Worm (Caenorhabditis elegans) whole organism, midembryonic: ENCODE results near the gene B0222.5.

Experiments used
- T22C8.4 ChIP-seq: fragments of 200-800 bp; sonication (Bioruptor generic); IDR thresholded peaks from 2 replicates; pipeline ENCODE4 v1.3.6; 2022; ENCODE audit warnings: missing genetic modification characterization, missing compliant biosample characterization
- cog-1 ChIP-seq: sonication (generic microtip); optimal IDR thresholded peaks from 2 replicates; lab custom pipeline; 2016; ENCODE audit warnings: missing genetic modification characterization, missing compliant biosample characterization
- flt-1 ChIP-seq: fragments of 200-800 bp; sonication (Bioruptor generic); IDR thresholded peaks from 2 replicates; pipeline ENCODE4 v1.3.6; 2022; ENCODE audit warnings: missing genetic modification characterization, missing compliant biosample characterization
- klf-2 ChIP-seq: fragments of 200-800 bp; sonication (Bioruptor generic); conservative IDR thresholded peaks from 2 replicates; pipeline ENCODE4 v1.3.6; 2022; ENCODE audit warnings: missing genetic modification reagents, missing genetic modification characterization, missing compliant biosample characterization
- med-1 ChIP-seq: sonication (generic microtip); optimal IDR thresholded peaks from 2 replicates; lab custom pipeline; 2017; ENCODE audit warnings: missing genetic modification characterization, mild to moderate bottlenecking, missing compliant biosample characterization, antibody characterized with exemption, missing genetic modification reagents; ENCODE audit not compliant: insufficient read depth
- ref-1 ChIP-seq: fragments of 200-800 bp; sonication (Bioruptor generic); conservative IDR thresholded peaks from 2 replicates; pipeline ENCODE4 v1.3.6; 2022; ENCODE audit warnings: missing genetic modification reagents, missing genetic modification characterization, missing compliant biosample characterization
- tab-1 ChIP-seq: fragments of 200-800 bp; sonication (Bioruptor generic); IDR thresholded peaks from 2 replicates; pipeline ENCODE4 v1.3.6; 2022; ENCODE audit warnings: missing genetic modification characterization, missing compliant biosample characterization
- ztf-23 ChIP-seq: fragments of 200-800 bp; sonication (Bioruptor generic); IDR thresholded peaks from 2 replicates; pipeline ENCODE4 v1.3.6; 2022; ENCODE audit warnings: missing genetic modification reagents, missing genetic modification characterization, missing compliant biosample characterization
- ztf-29 ChIP-seq: fragments of 200-800 bp; sonication (Bioruptor generic); IDR thresholded peaks from 2 replicates; pipeline ENCODE4 v1.3.6; 2022; ENCODE audit warnings: missing genetic modification reagents, missing genetic modification characterization, missing compliant biosample characterization

B0222.5 gene

ce11 chrV:9154772-9155171 lies at the start of gene B0222.5:
TSS of gene B0222.5 (minus strand) at chrV:9154872.
- TF ChIP-seq ztf-23 (no peak), klf-2 (GFP tag; lab: Robert Waterston, UW) (no peak), tab-1 (GFP tag; lab: Robert Waterston, UW) (no peak), flt-1 (no peak), ref-1 (GFP tag; lab: Robert Waterston, UW) (no peak), T22C8.4 (no peak), med-1 (GFP tag; lab: Kevin White, UChicago) (no peak), cog-1 (no peak), ztf-29 (GFP tag; lab: Robert Waterston, UW) (no peak)

- TF ChIP-seq ztf-23 (no peak), ztf-29 (GFP tag; lab: Robert Waterston, UW) (no peak), klf-2 (GFP tag; lab: Robert Waterston, UW) (no peak)
Observed at ce11 chrV:9202710-9203109, 48.0 kb upstream of the B0222.5 start, which contains the start of gene asp-2. TSS of gene asp-2 (plus strand) at chrV:9203077.

ce11 chrV:9198887-9199286 lies 44.2 kb upstream of the B0222.5 start, which contains the start of gene str-177:
TSS of gene str-177 (minus strand) at chrV:9198987.
- TF ChIP-seq tab-1 (GFP tag; lab: Robert Waterston, UW): no peak
- no peak for TF ChIP-seq klf-2 (GFP tag; lab: Robert Waterston, UW)
- TF ChIP-seq ztf-23: no peak
- no peak for TF ChIP-seq med-1 (GFP tag; lab: Kevin White, UChicago)
- TF ChIP-seq flt-1: no peak
- TF ChIP-seq T22C8.4: no peak
- TF ChIP-seq cog-1: no peak
- no peak for TF ChIP-seq ref-1 (GFP tag; lab: Robert Waterston, UW)
- TF ChIP-seq ztf-29 (GFP tag; lab: Robert Waterston, UW): no peak

ce11 chrV:9197121-9197520 lies 42.4 kb upstream of the B0222.5 start, which contains the start of gene C24B5.4:
TSS of gene C24B5.4 (minus strand) at chrV:9197326.
- TF ChIP-seq flt-1: no peak
- no peak for TF ChIP-seq med-1 (GFP tag; lab: Kevin White, UChicago)
- TF ChIP-seq tab-1 (GFP tag; lab: Robert Waterston, UW): no peak

- no peak for TF ChIP-seq cog-1
- no peak for TF ChIP-seq tab-1 (GFP tag; lab: Robert Waterston, UW)
- TF ChIP-seq T22C8.4: no peak
- no peak for TF ChIP-seq klf-2 (GFP tag; lab: Robert Waterston, UW)
- no peak for TF ChIP-seq ref-1 (GFP tag; lab: Robert Waterston, UW)
- no peak for TF ChIP-seq flt-1
- TF ChIP-seq ztf-29 (GFP tag; lab: Robert Waterston, UW): no peak
- no peak for TF ChIP-seq med-1 (GFP tag; lab: Kevin White, UChicago)
- no peak for TF ChIP-seq ztf-23
Observed at ce11 chrV:9194055-9194454, 39.4 kb upstream of the B0222.5 start.

- TF ChIP-seq T22C8.4 (no peak), flt-1 (no peak), ref-1 (GFP tag; lab: Robert Waterston, UW) (no peak), tab-1 (GFP tag; lab: Robert Waterston, UW) (no peak), cog-1 (no peak), klf-2 (GFP tag; lab: Robert Waterston, UW) (no peak), ztf-23 (no peak), med-1 (GFP tag; lab: Kevin White, UChicago) (no peak), ztf-29 (GFP tag; lab: Robert Waterston, UW) (no peak)
Observed at ce11 chrV:9191406-9191805, 36.7 kb upstream of the B0222.5 start, which contains the start of gene sphr-1. TSS of gene sphr-1 (plus strand) at chrV:9191610.

ce11 chrV:9186028-9186427 lies 31.4 kb upstream of the B0222.5 start:
- no peak for TF ChIP-seq cog-1
- no peak for TF ChIP-seq klf-2 (GFP tag; lab: Robert Waterston, UW)
- no peak for TF ChIP-seq ztf-29 (GFP tag; lab: Robert Waterston, UW)
- no peak for TF ChIP-seq med-1 (GFP tag; lab: Kevin White, UChicago)
- no peak for TF ChIP-seq ref-1 (GFP tag; lab: Robert Waterston, UW)
- TF ChIP-seq tab-1 (GFP tag; lab: Robert Waterston, UW): no peak
- no peak for TF ChIP-seq T22C8.4
- TF ChIP-seq ztf-23: no peak
- TF ChIP-seq flt-1: no peak

ce11 chrV:9183718-9184441 lies 29.2 kb upstream of the B0222.5 start:
- TF ChIP-seq tab-1 (GFP tag; lab: Robert Waterston, UW) (no peak), ref-1 (GFP tag; lab: Robert Waterston, UW) (no peak)

- TF ChIP-seq cog-1 (no peak), med-1 (GFP tag; lab: Kevin White, UChicago) (no peak), ztf-23 (no peak), ref-1 (GFP tag; lab: Robert Waterston, UW) (no peak), klf-2 (GFP tag; lab: Robert Waterston, UW) (no peak), tab-1 (GFP tag; lab: Robert Waterston, UW) (no peak), ztf-29 (GFP tag; lab: Robert Waterston, UW) (no peak), T22C8.4 (no peak), flt-1 (no peak)
Observed at ce11 chrV:9181669-9182250, 27.1 kb upstream of the B0222.5 start, which contains the start of gene ptr-1. TSS of gene ptr-1 (minus strand) at chrV:9181719.
